Worm (Caenorhabditis elegans) whole organism, young adult: Measurements from ENCODE around the gene unc-9.

Source experiments
- B0261.1 ChIP-seq: sonication (generic microtip); optimal IDR thresholded peaks from 2 replicates; lab custom pipeline; 2016; ENCODE audit warnings: mild to moderate bottlenecking, missing genetic modification characterization, moderate library complexity, missing compliant biosample characterization
- athp-1 ChIP-seq: sonication (generic microtip); optimal IDR thresholded peaks from 2 replicates; lab custom pipeline; 2017; ENCODE audit warnings: mild to moderate bottlenecking, missing genetic modification characterization, missing compliant biosample characterization
- ccch-3 ChIP-seq: fragments of 200-800 bp; sonication (Bioruptor generic); optimal IDR thresholded peaks from 2 replicates; lab custom pipeline; 2018; ENCODE audit warnings: mild to moderate bottlenecking, missing genetic modification characterization, missing compliant biosample characterization
- die-1 ChIP-seq: sonication (generic microtip); optimal IDR thresholded peaks from 2 replicates; lab custom pipeline; 2016; ENCODE audit warnings: missing genotype, mild to moderate bottlenecking, missing genetic modification characterization, missing compliant biosample characterization
- dox-1 ChIP-seq: fragments of 200-800 bp; sonication (Bioruptor generic); IDR thresholded peaks from 2 replicates; pipeline ENCODE4 v1.3.6; 2022; ENCODE audit warnings: missing genetic modification reagents, missing genetic modification characterization, missing compliant biosample characterization
- hmg-20 ChIP-seq: fragments of 200-800 bp; sonication (Bioruptor generic); IDR thresholded peaks from 2 replicates; pipeline ENCODE4 v1.3.6; 2022; ENCODE audit warnings: missing genetic modification reagents, missing genetic modification characterization, missing compliant biosample characterization
- let-526 ChIP-seq: fragments of 200-800 bp; sonication (Bioruptor generic); IDR thresholded peaks from 2 replicates; pipeline ENCODE4 v1.3.6; 2022; ENCODE audit warnings: missing genetic modification reagents, missing genetic modification characterization, missing compliant biosample characterization
- lin-26 ChIP-seq: fragments of 200-800 bp; sonication (Bioruptor generic); IDR thresholded peaks from 2 replicates; pipeline ENCODE4 v1.3.6; 2022; ENCODE audit warnings: missing genetic modification reagents, missing genetic modification characterization, missing compliant biosample characterization
- mcd-1 ChIP-seq: fragments of 200-800 bp; sonication (Bioruptor generic); IDR thresholded peaks from 2 replicates; pipeline ENCODE4 v1.3.6; 2022; ENCODE audit warnings: missing genetic modification reagents, missing genetic modification characterization, missing compliant biosample characterization
- nfya-1 ChIP-seq: sonication (generic microtip); optimal IDR thresholded peaks from 2 replicates; lab custom pipeline; 2017; ENCODE audit warnings: antibody characterized with exemption, missing compliant biosample characterization, missing genetic modification characterization, borderline replicate concordance; ENCODE audit not compliant: insufficient read depth
- nhr-90 ChIP-seq: sonication (generic microtip); optimal IDR thresholded peaks from 2 replicates; lab custom pipeline; 2016; ENCODE audit warnings: missing genotype, mild to moderate bottlenecking, missing genetic modification characterization, missing compliant biosample characterization
- sea-2 ChIP-seq: fragments of 200-800 bp; sonication (Bioruptor generic); IDR thresholded peaks from 2 replicates; pipeline ENCODE4 v1.3.6; 2022; ENCODE audit warnings: missing genetic modification characterization, missing compliant biosample characterization
- unc-62 ChIP-seq: fragments of 150-350 bp; optimal IDR thresholded peaks from 2 replicates; lab custom pipeline; 2014; ENCODE audit warnings: missing biosample characterization, missing genetic modification reagents, missing genetic modification characterization

DNA sequence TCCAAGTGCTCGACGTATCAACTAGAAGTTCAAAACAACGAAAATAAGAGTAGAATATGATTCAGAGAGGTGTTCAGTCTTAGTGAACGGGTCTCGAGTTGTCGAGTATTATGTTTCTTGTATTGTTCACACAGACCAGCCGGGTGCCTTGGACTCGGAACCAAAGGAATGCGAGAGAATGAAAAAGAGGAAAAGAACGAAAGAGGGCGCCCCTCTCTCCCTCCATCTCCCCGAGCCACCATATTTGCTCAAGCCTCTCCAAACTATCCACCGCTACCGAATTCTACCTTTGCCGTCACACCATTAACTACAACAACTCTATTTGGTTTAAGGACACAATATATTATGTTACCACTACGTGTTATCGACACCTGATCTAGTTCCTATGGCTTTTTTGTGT, 39.8 kb upstream of the unc-9 start:
- no peak for TF ChIP-seq unc-62 (GFP tag; lab: Kevin White, UChicago)
- no peak for TF ChIP-seq nfya-1 (tag; lab: Kevin White, UChicago)
- TF ChIP-seq ccch-3, result no peak
- TF ChIP-seq lin-26, result no peak
- TF ChIP-seq let-526 (GFP tag; lab: Robert Waterston, UW), result no peak
- TF ChIP-seq hmg-20 (GFP tag; lab: Robert Waterston, UW), result no peak
- no peak for TF ChIP-seq sea-2 (GFP tag; lab: Robert Waterston, UW)
- TF ChIP-seq B0261.1 (tag; lab: Kevin White, UChicago), result no peak
- TF ChIP-seq die-1 (tag; lab: Kevin White, UChicago), result no peak
- TF ChIP-seq dox-1 (GFP tag; lab: Robert Waterston, UW), result no peak
- no peak for TF ChIP-seq mcd-1 (GFP tag; lab: Robert Waterston, UW)
- no peak for TF ChIP-seq nhr-90 (tag; lab: Kevin White, UChicago)
- no peak for TF ChIP-seq athp-1 (tag; lab: Kevin White, UChicago)
